Worm (Caenorhabditis elegans) whole organism, L2 larva: Measurements from ENCODE around the gene blos-1.
A peak's percentile ranks its signal among the peaks of the same experiment; 100 is the strongest.

Source experiments
- C34F6.9 ChIP-seq: fragments of 150-350 bp; optimal IDR thresholded peaks from 2 replicates; lab custom pipeline; 2014; ENCODE audit warnings: missing biosample characterization, missing genetic modification characterization
- F13H6.1 ChIP-seq: sonication (generic microtip); optimal IDR thresholded peaks from 2 replicates; lab custom pipeline; 2016; ENCODE audit warnings: missing genetic modification characterization, missing compliant biosample characterization
- ZK546.5 ChIP-seq: sonication (generic microtip); optimal IDR thresholded peaks from 2 replicates; lab custom pipeline; 2017; ENCODE audit warnings: missing biosample characterization, missing genetic modification characterization
- aly-2 ChIP-seq: fragments of 150-350 bp; optimal IDR thresholded peaks from 2 replicates; lab custom pipeline; 2014; ENCODE audit warnings: missing biosample characterization, missing genetic modification characterization
- blmp-1 ChIP-seq: sonication (generic microtip); optimal IDR thresholded peaks from 2 replicates; lab custom pipeline; 2017; ENCODE audit warnings: missing genetic modification characterization, mild to moderate bottlenecking, missing compliant biosample characterization, antibody characterized with exemption, moderate library complexity; ENCODE audit not compliant: insufficient read depth
- ceh-16 ChIP-seq: fragments of 150-350 bp; optimal IDR thresholded peaks from 2 replicates; lab custom pipeline; 2014; ENCODE audit warnings: missing biosample characterization, missing genetic modification characterization
- ceh-82 ChIP-seq: fragments of 150-350 bp; optimal IDR thresholded peaks from 2 replicates; lab custom pipeline; 2014; ENCODE audit warnings: missing biosample characterization, missing genetic modification characterization
- crh-2 ChIP-seq: sonication (generic microtip); optimal IDR thresholded peaks from 2 replicates; lab custom pipeline; 2017; ENCODE audit warnings: missing biosample characterization, missing genetic modification characterization
- dmd-4 ChIP-seq: sonication (generic microtip); optimal IDR thresholded peaks from 2 replicates; lab custom pipeline; 2017; ENCODE audit warnings: missing biosample characterization, missing genetic modification characterization
- elt-3 ChIP-seq: sonication (generic microtip); optimal IDR thresholded peaks from 2 replicates; lab custom pipeline; 2017; ENCODE audit warnings: missing biosample characterization, missing genetic modification characterization
- gmeb-1 ChIP-seq: fragments of 150-350 bp; optimal IDR thresholded peaks from 2 replicates; lab custom pipeline; 2014; ENCODE audit warnings: missing biosample characterization, missing genetic modification characterization
- lin-39 ChIP-seq: fragments of 150-350 bp; optimal IDR thresholded peaks from 2 replicates; lab custom pipeline; 2014; ENCODE audit warnings: missing biosample characterization, missing genetic modification reagents, missing genetic modification characterization
- lsy-2 ChIP-seq, 2 experiments: fragments of 150-350 bp in 1 of 2; sonication (generic microtip) in 1 of 2; optimal IDR thresholded peaks; 2 replicates each; lab custom pipeline; 2014 to 2017; ENCODE audit warnings: missing biosample characterization in 2 of 2, missing genetic modification characterization in 2 of 2
- mab-5 ChIP-seq: fragments of 150-350 bp; optimal IDR thresholded peaks from 2 replicates; lab custom pipeline; 2014; ENCODE audit warnings: missing biosample characterization, missing genetic modification characterization
- nhr-10 ChIP-seq: sonication (generic microtip); optimal IDR thresholded peaks from 2 replicates; lab custom pipeline; 2017; ENCODE audit warnings: missing biosample characterization, missing genetic modification characterization
- nhr-11 ChIP-seq: fragments of 150-350 bp; optimal IDR thresholded peaks from 2 replicates; lab custom pipeline; 2014; ENCODE audit warnings: missing biosample characterization, missing genetic modification characterization
- nhr-12 ChIP-seq: fragments of 150-350 bp; optimal IDR thresholded peaks from 2 replicates; lab custom pipeline; 2014; ENCODE audit warnings: missing biosample characterization, missing genetic modification characterization
- nhr-129 ChIP-seq: fragments of 150-350 bp; optimal IDR thresholded peaks from 2 replicates; lab custom pipeline; 2014; ENCODE audit warnings: missing biosample characterization, missing genetic modification characterization
- nhr-21 ChIP-seq: fragments of 150-350 bp; optimal IDR thresholded peaks from 2 replicates; lab custom pipeline; 2014; ENCODE audit warnings: missing biosample characterization, missing genetic modification characterization
- nhr-237 ChIP-seq: fragments of 150-350 bp; optimal IDR thresholded peaks from 2 replicates; lab custom pipeline; 2014; ENCODE audit warnings: missing biosample characterization, missing genetic modification characterization
- nhr-25 ChIP-seq: fragments of 150-350 bp; sonication (generic microtip); optimal IDR thresholded peaks from 3 replicates; lab custom pipeline; 2014; ENCODE audit warnings: missing biosample characterization, missing genetic modification characterization
- nhr-6 ChIP-seq: fragments of 150-350 bp; optimal IDR thresholded peaks from 2 replicates; lab custom pipeline; 2014; ENCODE audit warnings: missing biosample characterization, missing genetic modification characterization
- nhr-77 ChIP-seq: fragments of 150-350 bp; optimal IDR thresholded peaks from 2 replicates; lab custom pipeline; 2014; ENCODE audit warnings: missing biosample characterization, missing genetic modification characterization
- sem-4 ChIP-seq: fragments of 150-350 bp; optimal IDR thresholded peaks from 2 replicates; lab custom pipeline; 2014; ENCODE audit warnings: missing biosample characterization, missing genetic modification reagents, missing genetic modification characterization
- snpc-4 ChIP-seq: fragments of 150-350 bp; optimal IDR thresholded peaks from 2 replicates; lab custom pipeline; 2014; ENCODE audit warnings: missing biosample characterization, missing genetic modification characterization
- unc-55 ChIP-seq: fragments of 150-350 bp; sonication (generic microtip); optimal IDR thresholded peaks from 3 replicates; lab custom pipeline; 2014; ENCODE audit warnings: missing biosample characterization, missing genetic modification reagents, missing genetic modification characterization
- unc-62 ChIP-seq: fragments of 150-350 bp; optimal IDR thresholded peaks from 2 replicates; lab custom pipeline; 2014; ENCODE audit warnings: missing biosample characterization, missing genetic modification reagents, missing genetic modification characterization
- zag-1 ChIP-seq: fragments of 150-350 bp; optimal IDR thresholded peaks from 2 replicates; lab custom pipeline; 2014; ENCODE audit warnings: missing biosample characterization, missing genetic modification characterization
- ztf-1 ChIP-seq: fragments of 200-800 bp; sonication (Bioruptor generic); conservative IDR thresholded peaks from 2 replicates; pipeline ENCODE4 v1.3.6; 2022; ENCODE audit warnings: missing genetic modification characterization, missing compliant biosample characterization
- ztf-11 ChIP-seq: sonication (generic microtip); optimal IDR thresholded peaks from 2 replicates; lab custom pipeline; 2017; ENCODE audit warnings: missing biosample characterization, missing genetic modification characterization
- ztf-4 ChIP-seq: fragments of 150-350 bp; optimal IDR thresholded peaks from 2 replicates; lab custom pipeline; 2014; ENCODE audit warnings: missing biosample characterization, missing genetic modification characterization

blos-1 gene

DNA sequence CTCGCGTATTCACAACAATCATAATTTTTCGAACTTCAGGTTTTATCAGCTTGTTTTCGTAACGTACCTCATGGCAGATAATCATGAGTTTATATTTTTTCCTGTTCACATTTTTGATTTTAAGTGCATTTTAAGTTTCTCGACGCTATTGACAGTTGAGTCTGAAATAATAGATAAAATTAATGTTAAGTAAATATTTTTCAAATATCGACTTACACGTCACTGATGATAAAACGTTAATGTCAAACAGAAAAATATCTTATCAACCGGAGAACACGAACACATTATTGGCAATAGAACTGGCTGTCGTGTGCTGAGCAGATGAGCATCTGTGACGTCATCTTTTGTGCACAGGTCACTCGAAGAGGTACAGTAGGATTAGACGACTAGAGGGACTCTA lies 14.9 kb downstream of the blos-1 start:
- TF ChIP-seq nhr-10 (tag; lab: Kevin White, UChicago) (no peak), nhr-6 (tag; lab: Kevin White, UChicago) (no peak)

DNA sequence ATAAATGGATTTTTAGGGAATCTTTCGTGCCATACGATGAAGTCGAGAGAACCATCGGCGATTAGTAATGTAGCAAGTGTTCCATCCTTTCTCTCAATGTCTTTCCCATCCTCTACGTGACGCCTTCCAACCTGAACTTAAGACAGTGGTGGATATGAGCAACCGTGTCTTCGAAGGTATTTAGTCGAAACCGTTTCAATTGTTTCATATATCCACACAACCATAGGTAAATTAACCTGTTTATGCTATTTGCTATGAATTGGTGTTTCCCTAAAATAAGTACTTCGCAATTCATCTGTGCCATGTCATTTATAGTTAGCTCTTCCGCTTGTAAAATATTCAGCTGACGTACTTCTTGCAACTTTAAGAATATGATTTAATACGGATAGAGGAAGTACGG lies 15.8 kb downstream of the blos-1 start:
- no peak for TF ChIP-seq zag-1 (tag; lab: Kevin White, UChicago)
- TF ChIP-seq ztf-4 (tag; lab: Kevin White, UChicago) = no peak
- no peak for TF ChIP-seq elt-3 (tag; lab: Kevin White, UChicago)
- TF ChIP-seq blmp-1 (tag; lab: Kevin White, UChicago) = no peak
- no peak for TF ChIP-seq nhr-6 (tag; lab: Kevin White, UChicago)
- TF ChIP-seq gmeb-1 (tag; lab: Kevin White, UChicago) = no peak
- no peak for TF ChIP-seq nhr-77 (tag; lab: Kevin White, UChicago)
- TF ChIP-seq dmd-4 (tag; lab: Kevin White, UChicago) = no peak
- no peak for TF ChIP-seq F13H6.1 (tag; lab: Kevin White, UChicago)
- no peak for TF ChIP-seq ceh-16 (tag; lab: Kevin White, UChicago)
- TF ChIP-seq ZK546.5 (tag; lab: Kevin White, UChicago) = no peak
- no peak for TF ChIP-seq unc-55 (GFP tag; lab: Kevin White, UChicago)
- TF ChIP-seq ztf-11 (tag; lab: Kevin White, UChicago) = no peak
- TF ChIP-seq nhr-25 (tag; lab: Kevin White, UChicago) = no peak

DNA sequence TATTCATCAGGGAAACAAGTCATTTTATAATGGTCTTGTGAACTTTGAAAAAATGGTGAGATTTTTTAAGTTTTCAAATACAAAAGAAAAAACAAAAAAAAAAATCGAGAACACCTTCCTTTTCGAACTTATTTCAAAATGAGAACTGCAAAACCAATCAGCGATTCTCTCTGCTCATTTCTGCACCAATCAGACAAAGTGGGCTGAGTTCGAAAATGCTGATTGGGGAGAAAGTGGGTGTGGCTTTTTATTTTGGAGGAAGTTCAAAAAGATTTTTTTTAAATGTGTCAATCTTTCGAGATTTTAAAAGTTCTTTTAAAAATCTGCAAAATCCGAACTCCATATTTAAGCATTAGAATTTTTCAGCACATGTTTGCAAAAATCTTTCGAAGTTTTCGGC lies 17.2 kb downstream of the blos-1 start:
- TF ChIP-seq unc-62 (no peak), gmeb-1 (tag; lab: Kevin White, UChicago) (no peak), nhr-25 (tag; lab: Kevin White, UChicago) (no peak), aly-2 (no peak), ztf-1 (GFP tag; lab: Robert Waterston, UW) (no peak), nhr-129 (tag; lab: Kevin White, UChicago) (no peak), mab-5 (tag; lab: Kevin White, UChicago) (no peak), nhr-77 (tag; lab: Kevin White, UChicago) (no peak), F13H6.1 (tag; lab: Kevin White, UChicago) (no peak), crh-2 (tag; lab: Kevin White, UChicago) (no peak), blmp-1 (tag; lab: Kevin White, UChicago) (no peak), ZK546.5 (tag; lab: Kevin White, UChicago) (no peak), nhr-21 (no peak), nhr-6 (tag; lab: Kevin White, UChicago) (no peak)
- TF ChIP-seq, all 48 proteins: peak for 0

- TF ChIP-seq crh-2 (tag; lab: Kevin White, UChicago) = no peak
- no peak for TF ChIP-seq nhr-6 (tag; lab: Kevin White, UChicago)
- no peak for TF ChIP-seq ceh-82 (tag; lab: Kevin White, UChicago)
- TF ChIP-seq lin-39 (tag; lab: Kevin White, UChicago) = no peak
- no peak for TF ChIP-seq ceh-16 (tag; lab: Kevin White, UChicago)
- TF ChIP-seq snpc-4 (tag; lab: Kevin White, UChicago) = no peak
- TF ChIP-seq nhr-237 (tag; lab: Kevin White, UChicago) = no peak
- TF ChIP-seq aly-2 = no peak
- no peak for TF ChIP-seq sem-4 (tag; lab: Kevin White, UChicago)
- TF ChIP-seq nhr-11 (tag; lab: Kevin White, UChicago) = no peak
- no peak for TF ChIP-seq nhr-12 (tag; lab: Kevin White, UChicago)
- TF ChIP-seq, all 48 proteins: peak for 0
Measured at ce11 chrIII:10188912-10189311, 22.8 kb downstream of the blos-1 start, which contains the start of gene epac-1. Gene epac-1, plus strand, starts transcription at chrIII:10189212.

DNA sequence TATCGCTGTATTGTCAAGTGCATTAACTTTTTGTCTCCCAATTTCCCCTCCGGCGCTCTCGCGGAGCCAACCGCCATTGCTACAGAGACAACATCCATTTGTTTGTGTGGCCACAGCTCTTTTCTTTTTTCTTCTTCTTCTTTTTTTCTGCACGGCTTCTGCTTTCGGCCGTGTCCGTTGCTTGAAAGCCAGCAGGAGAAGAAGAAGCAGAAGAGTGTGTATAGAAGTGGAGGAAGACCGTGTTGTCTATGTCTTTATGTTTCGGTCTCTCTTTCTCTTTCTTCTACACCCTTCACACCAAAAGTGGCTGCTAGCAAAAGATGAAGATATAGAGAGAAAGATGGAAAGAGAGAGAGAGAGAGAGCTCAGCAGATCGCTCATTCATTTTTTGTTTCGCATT lies 23.9 kb downstream of the blos-1 start:
- TF ChIP-seq aly-2 (no peak), unc-55 (GFP tag; lab: Kevin White, UChicago) (peak; percentile 91), lsy-2 (tag; optimal IDR thresholded peaks at IDR 0.05; lab: Kevin White, UChicago) (peak in 1 of 2 experiments; percentile 52), mab-5 (tag; lab: Kevin White, UChicago) (no peak), nhr-77 (tag; lab: Kevin White, UChicago) (no peak), C34F6.9 (tag; lab: Kevin White, UChicago) (peak; percentile 69), nhr-129 (tag; lab: Kevin White, UChicago) (peak; percentile 40), zag-1 (tag; lab: Kevin White, UChicago) (peak; percentile 20), snpc-4 (tag; lab: Kevin White, UChicago) (peak; percentile 60), elt-3 (tag; lab: Kevin White, UChicago) (no peak), ceh-82 (tag; lab: Kevin White, UChicago) (no peak)
